Worm (Caenorhabditis elegans): Measurements from ENCODE around the gene Y53F4B.23.

DNA sequence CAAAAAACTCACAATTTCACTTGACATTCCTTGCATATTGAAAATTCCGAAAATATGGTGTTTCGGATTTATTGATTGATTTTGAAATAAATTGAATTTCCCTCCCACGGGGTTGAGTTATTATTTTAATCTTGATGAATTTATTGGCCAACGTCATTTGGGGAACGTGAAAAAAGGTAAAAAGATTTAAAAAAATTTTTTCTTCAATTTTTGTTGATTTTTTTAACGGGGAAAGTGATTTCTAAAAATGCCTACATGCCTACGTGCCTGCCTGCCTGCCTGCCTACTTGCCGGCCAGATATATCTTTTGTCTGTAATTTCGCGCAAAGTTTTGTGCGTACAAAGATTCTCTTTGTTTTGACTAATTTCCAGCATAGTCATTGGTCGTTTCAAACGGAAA is 10.0 kb downstream of the Y53F4B.23 start, which contains the start of gene Y53F4B.24:
- TF ChIP-seq ztf-11 (tag; optimal IDR thresholded peaks at IDR 0.05) (no peak), unc-62 (GFP tag; optimal IDR thresholded peaks at IDR 0.05) (no peak), lin-13 (tag; optimal IDR thresholded peaks at IDR 0.05) (no peak), snpc-4 (tag; optimal IDR thresholded peaks at IDR 0.05) (no peak), lsy-2 (tag; optimal IDR thresholded peaks at IDR 0.05) (no peak), nhr-237 (tag; optimal IDR thresholded peaks at IDR 0.05) (no peak), blmp-1 (tag; optimal IDR thresholded peaks at IDR 0.05) (no peak), tbx-8 (GFP tag; optimal IDR thresholded peaks at IDR 0.05) (no peak), mab-5 (tag; optimal IDR thresholded peaks at IDR 0.05) (no peak), nhr-12 (tag; optimal IDR thresholded peaks at IDR 0.05) (no peak), unc-39 (tag; optimal IDR thresholded peaks at IDR 0.05) (no peak)
